Fruit fly (Drosophila melanogaster): Measurements from ENCODE around the gene CG11151.
A peak's percentile ranks its signal among the peaks of the same experiment; 100 is the strongest.

The CG11151 gene

dm6 chrX:13739411-13739888 is at the start of gene CG11151 (continued):
- TF ChIP-seq fd3F (GFP tag; optimal IDR thresholded peaks at IDR 0.05) (peak; percentile 95), sisA (GFP tag; IDR thresholded peaks at IDR 0.05) (peak; percentile 95), CG6272 (GFP tag; IDR thresholded peaks at IDR 0.05) (peak; percentile 92), CG7786 (GFP tag; optimal IDR thresholded peaks at IDR 0.05) (peak; percentile 98), Oaz (GFP tag; IDR thresholded peaks at IDR 0.05) (peak; percentile 91), Bteb2 (GFP tag; optimal IDR thresholded peaks at IDR 0.05) (peak; percentile 95), prd (optimal IDR thresholded peaks at IDR 0.05) (no peak), prd (GFP tag; IDR thresholded peaks at IDR 0.05) (peak; percentile 97), CG18599 (GFP tag; optimal IDR thresholded peaks at IDR 0.05) (peak; percentile 98), Spps (tag; optimal IDR thresholded peaks at IDR 0.05) (peak; percentile 93), seq (GFP tag; IDR thresholded peaks at IDR 0.05) (peak; percentile 96), CG4820 (GFP tag; optimal IDR thresholded peaks at IDR 0.05) (peak; percentile 94), Nf-YC (tag; optimal IDR thresholded peaks at IDR 0.05) (peak; percentile 88), sens (GFP tag) (peak; percentile 99), Lpt (GFP tag; optimal IDR thresholded peaks at IDR 0.05) (no peak), Neu2 (GFP tag; optimal IDR thresholded peaks at IDR 0.05; ENCODE audit: borderline replicate concordance) (peak; percentile 91), Hey (tag; optimal IDR thresholded peaks at IDR 0.05) (peak; percentile 85), lbe (GFP tag; optimal IDR thresholded peaks at IDR 0.05) (peak; percentile 97), CG14860 (GFP tag; IDR thresholded peaks at IDR 0.05; ENCODE audit: partially characterized antibody) (peak; percentile 71), gcm (GFP tag; optimal IDR thresholded peaks at IDR 0.05) (peak; percentile 97), amos (GFP tag; IDR thresholded peaks at IDR 0.05; ENCODE audit: partially characterized antibody) (peak; percentile 31; the same call in 1 of the 2 replicates), B-H1 (GFP tag; IDR thresholded peaks at IDR 0.05) (peak; percentile 94), CG15479 (GFP tag; optimal IDR thresholded peaks at IDR 0.05) (peak; percentile 84), klu (GFP tag; IDR thresholded peaks at IDR 0.05) (peak; percentile 86), CG12769 (tag; optimal IDR thresholded peaks at IDR 0.05) (peak; percentile 98), Hmr (GFP tag; optimal IDR thresholded peaks at IDR 0.05) (peak; percentile 98), CHES-1-like (GFP tag; optimal IDR thresholded peaks at IDR 0.05) (peak; percentile 98), CG17912 (GFP tag; optimal IDR thresholded peaks at IDR 0.05) (peak; percentile 94), D (optimal IDR thresholded peaks at IDR 0.05) (no peak), D (GFP tag; optimal IDR thresholded peaks at IDR 0.05) (peak; percentile 95), Nf-YB (GFP tag; optimal IDR thresholded peaks at IDR 0.05) (peak; percentile 87), dm (GFP tag; optimal IDR thresholded peaks at IDR 0.05) (peak; percentile 93), CG15514 (GFP tag; optimal IDR thresholded peaks at IDR 0.05) (peak; percentile 91), mam (GFP tag; optimal IDR thresholded peaks at IDR 0.05) (peak; percentile 97), CG3838 (GFP tag; optimal IDR thresholded peaks at IDR 0.05) (peak; percentile 91), CG7357 (GFP tag; IDR thresholded peaks at IDR 0.05) (peak; percentile 82), CG17361 (GFP tag; IDR thresholded peaks at IDR 0.05) (peak; percentile 96), Dad (GFP tag; optimal IDR thresholded peaks at IDR 0.05) (peak; percentile 94), CG12744 (GFP tag; optimal IDR thresholded peaks at IDR 0.05) (peak; percentile 95), CG6175 (GFP tag; IDR thresholded peaks at IDR 0.05) (peak; percentile 80; the same call in 2 of the 3 replicates), CG43689 (GFP tag; IDR thresholded peaks at IDR 0.05) (peak; percentile 90), C15 (GFP tag; IDR thresholded peaks at IDR 0.05) (peak; percentile 80; the same call in 2 of the 3 replicates), CG17568 (GFP tag; optimal IDR thresholded peaks at IDR 0.05) (peak; percentile 95), CG5245 (GFP tag; optimal IDR thresholded peaks at IDR 0.05) (peak; percentile 95), aop (GFP tag; IDR thresholded peaks at IDR 0.05) (peak; percentile 72), CG8290 (GFP tag; optimal IDR thresholded peaks at IDR 0.05) (peak; percentile 91), CG8290 (tag; optimal IDR thresholded peaks at IDR 0.05) (peak; percentile 78 to 98), sima (GFP tag; optimal IDR thresholded peaks at IDR 0.05) (peak; percentile 89), lov (optimal IDR thresholded peaks at IDR 0.05) (no peak), lov (GFP tag; IDR thresholded peaks at IDR 0.05) (peak; percentile 91), dmrt11E (tag; optimal IDR thresholded peaks at IDR 0.05) (peak; percentile 97), Taf1 (GFP tag; IDR thresholded peaks at IDR 0.05) (peak; percentile 89)
